Fruit fly (Drosophila melanogaster) whole organism, embryonic: ENCODE measurements around the gene Ass.

Source experiments
- ATbp ChIP-seq: fragments of 200-800 bp; sonication (Bioruptor generic); optimal IDR thresholded peaks from 2 replicates; lab custom pipeline; 2017; ENCODE audit warnings: missing biosample characterization, mild to moderate bottlenecking, missing genetic modification characterization, missing genetic modification reagents
- Atf3 ChIP-seq: fragments of 200-800 bp; sonication (Bioruptor generic); optimal IDR thresholded peaks from 3 replicates; lab custom pipeline; 2016; ENCODE audit warnings: missing biosample characterization, missing genetic modification characterization
- Atf6 ChIP-seq: fragments of 200-800 bp; sonication (Bioruptor generic); IDR thresholded peaks from 2 replicates; pipeline ENCODE4 v1.3.6; 2022; ENCODE audit warnings: missing biosample characterization, missing genetic modification characterization
- BEAF-32 ChIP-seq: fragments of 200-800 bp; sonication (Bioruptor generic); optimal IDR thresholded peaks from 3 replicates; lab custom pipeline; 2017; ENCODE audit warnings: missing biosample characterization, missing genetic modification characterization, mild to moderate bottlenecking, moderate library complexity, missing genetic modification reagents
- C15 ChIP-seq: fragments of 200-800 bp; sonication (Bioruptor generic); IDR thresholded peaks from 3 replicates; pipeline ENCODE4 v1.3.6; 2022; ENCODE audit warnings: missing biosample characterization, missing genetic modification characterization
- CG11696 ChIP-seq: fragments of 200-800 bp; sonication (Bioruptor generic); IDR thresholded peaks from 2 replicates; pipeline ENCODE4 v1.3.6; 2022; ENCODE audit warnings: missing biosample characterization, missing genetic modification characterization
- CG12659 ChIP-seq: fragments of 200-800 bp; sonication (Bioruptor generic); optimal IDR thresholded peaks from 3 replicates; lab custom pipeline; 2017; ENCODE audit warnings: mild to moderate bottlenecking, missing biosample characterization, missing genetic modification reagents, missing genetic modification characterization
- CG12744 ChIP-seq: fragments of 200-800 bp; sonication (Bioruptor generic); optimal IDR thresholded peaks from 2 replicates; lab custom pipeline; 2016; ENCODE audit warnings: missing biosample characterization, missing genetic modification characterization
- CG12942 ChIP-seq: fragments of 200-800 bp; sonication (Bioruptor generic); optimal IDR thresholded peaks from 3 replicates; lab custom pipeline; 2016; ENCODE audit warnings: missing biosample characterization, missing genetic modification characterization
- CG13424 ChIP-seq: fragments of 200-800 bp; sonication (Bioruptor generic); optimal IDR thresholded peaks from 2 replicates; lab custom pipeline; 2019; ENCODE audit warnings: missing biosample characterization, mild to moderate bottlenecking, missing genetic modification characterization, moderate library complexity
- CG14965 ChIP-seq: fragments of 200-800 bp; sonication (Bioruptor generic); optimal IDR thresholded peaks from 2 replicates; lab custom pipeline; 2016; ENCODE audit warnings: missing biosample characterization, missing genetic modification characterization, borderline replicate concordance
- CG16815 ChIP-seq: fragments of 200-800 bp; sonication (Bioruptor generic); optimal IDR thresholded peaks from 3 replicates; lab custom pipeline; 2017; ENCODE audit warnings: missing biosample characterization, mild to moderate bottlenecking, missing genetic modification characterization
- CG17568 ChIP-seq: fragments of 200-800 bp; sonication (Bioruptor generic); optimal IDR thresholded peaks from 2 replicates; lab custom pipeline; 2018; ENCODE audit warnings: missing biosample characterization, mild to moderate bottlenecking, missing genetic modification characterization, moderate library complexity
- CG17829 ChIP-seq: fragments of 200-800 bp; optimal IDR thresholded peaks from 2 replicates; lab custom pipeline; 2019; ENCODE audit warnings: missing biosample characterization, mild to moderate bottlenecking, missing genetic modification characterization, moderate library complexity
- CG17912 ChIP-seq: fragments of 200-800 bp; sonication (Bioruptor generic); optimal IDR thresholded peaks from 2 replicates; lab custom pipeline; 2018; ENCODE audit warnings: missing biosample characterization, mild to moderate bottlenecking, missing genetic modification characterization
- CG18011 ChIP-seq: fragments of 200-800 bp; sonication (Bioruptor generic); optimal IDR thresholded peaks from 2 replicates; lab custom pipeline; 2017; ENCODE audit warnings: missing biosample characterization, missing genetic modification characterization, mild to moderate bottlenecking, moderate library complexity, missing genotype
- CG2129 ChIP-seq: fragments of 200-800 bp; sonication (Bioruptor generic); IDR thresholded peaks from 2 replicates; pipeline ENCODE4 v1.3.6; 2022; ENCODE audit warnings: missing biosample characterization, missing genetic modification characterization; ENCODE audit not compliant: partially characterized antibody
- CG2199 ChIP-seq: fragments of 200-800 bp; sonication (Bioruptor generic); IDR thresholded peaks from 3 replicates; pipeline ENCODE4 v1.3.6; 2022; ENCODE audit warnings: missing biosample characterization, missing genetic modification characterization
- CG34422 ChIP-seq: fragments of 200-800 bp; sonication (Bioruptor generic); IDR thresholded peaks from 3 replicates; pipeline ENCODE4 v1.3.6; 2022; ENCODE audit warnings: missing biosample characterization, missing genetic modification characterization
- CG4328 ChIP-seq: fragments of 200-800 bp; sonication (Bioruptor generic); optimal IDR thresholded peaks from 3 replicates; lab custom pipeline; 2017; ENCODE audit warnings: missing biosample characterization, missing genetic modification reagents, missing genetic modification characterization
- CG4424 ChIP-seq: fragments of 200-800 bp; sonication (Bioruptor generic); optimal IDR thresholded peaks from 3 replicates; lab custom pipeline; 2016; ENCODE audit warnings: missing biosample characterization, missing genetic modification characterization
- CG4707 ChIP-seq: fragments of 200-800 bp; sonication (Bioruptor generic); optimal IDR thresholded peaks from 2 replicates; lab custom pipeline; 2018; ENCODE audit warnings: missing biosample characterization, mild to moderate bottlenecking, missing genetic modification characterization, moderate library complexity
- CG4730 ChIP-seq: fragments of 200-800 bp; sonication (Bioruptor generic); IDR thresholded peaks from 2 replicates; pipeline ENCODE4 v1.3.6; 2022; ENCODE audit warnings: missing biosample characterization, missing genetic modification characterization
- CG5180 ChIP-seq: fragments of 200-800 bp; sonication (Bioruptor generic); optimal IDR thresholded peaks from 3 replicates; lab custom pipeline; 2017; ENCODE audit warnings: missing biosample characterization, missing genetic modification characterization, mild to moderate bottlenecking, moderate library complexity, missing genetic modification reagents
- CG6254 ChIP-seq: fragments of 200-800 bp; sonication (Bioruptor generic); optimal IDR thresholded peaks from 3 replicates; lab custom pipeline; 2017; ENCODE audit warnings: mild to moderate bottlenecking, missing biosample characterization, missing genetic modification reagents, missing genetic modification characterization
- CG7839 ChIP-seq: fragments of 200-800 bp; sonication (Bioruptor generic); optimal IDR thresholded peaks from 3 replicates; lab custom pipeline; 2018; ENCODE audit warnings: missing biosample characterization, mild to moderate bottlenecking, missing genetic modification characterization, moderate library complexity
- CG8281 ChIP-seq: fragments of 200-800 bp; sonication (Bioruptor generic); optimal IDR thresholded peaks from 2 replicates; lab custom pipeline; 2018; ENCODE audit warnings: missing biosample characterization, mild to moderate bottlenecking, missing genetic modification characterization, moderate library complexity
- CG8388 ChIP-seq: fragments of 200-800 bp; sonication (Bioruptor generic); optimal IDR thresholded peaks from 2 replicates; lab custom pipeline; 2019; ENCODE audit warnings: missing biosample characterization, mild to moderate bottlenecking, missing genetic modification characterization, moderate library complexity
- CG8478 ChIP-seq: fragments of >200 bp; optimal IDR thresholded peaks from 2 replicates; lab custom pipeline; 2018
- CG9215 ChIP-seq: fragments of 200-800 bp; sonication (Bioruptor generic); IDR thresholded peaks from 2 replicates; pipeline ENCODE4 v1.3.6; 2022; ENCODE audit warnings: missing biosample characterization, missing genetic modification characterization
- D19B ChIP-seq: fragments of 200-800 bp; sonication (Bioruptor generic); optimal IDR thresholded peaks from 2 replicates; lab custom pipeline; 2017; ENCODE audit warnings: missing biosample characterization, mild to moderate bottlenecking, missing genetic modification characterization
- Ets65A ChIP-seq: fragments of 200-800 bp; sonication (Bioruptor generic); peaks from one replicate; lab custom pipeline; 2016; ENCODE audit warnings: missing biosample characterization, missing genetic modification characterization
- GATAe ChIP-seq: fragments of 200-800 bp; sonication (Bioruptor generic); conservative IDR thresholded peaks from 2 replicates; pipeline ENCODE4 v1.3.6; 2022; ENCODE audit warnings: missing biosample characterization, missing genetic modification characterization
- HLHmδ ChIP-seq: fragments of 200-800 bp; sonication (Bioruptor generic); optimal IDR thresholded peaks from 2 replicates; lab custom pipeline; 2018; ENCODE audit warnings: missing biosample characterization, mild to moderate bottlenecking, missing genetic modification characterization, moderate library complexity
- Hr39 ChIP-seq: fragments of >200 bp; optimal IDR thresholded peaks from 2 replicates; lab custom pipeline; 2017
- Lim3 ChIP-seq: fragments of 200-800 bp; sonication (Bioruptor generic); IDR thresholded peaks from 2 replicates; pipeline ENCODE4 v1.3.6; 2022; ENCODE audit warnings: missing biosample characterization, missing genetic modification characterization
- MESR4 ChIP-seq: fragments of 200-800 bp; sonication (Bioruptor generic); optimal IDR thresholded peaks from 2 replicates; lab custom pipeline; 2018; ENCODE audit warnings: missing biosample characterization, mild to moderate bottlenecking, missing genetic modification characterization, moderate library complexity
- Rfx ChIP-seq: fragments of 200-800 bp; sonication (Bioruptor generic); IDR thresholded peaks from 2 replicates; pipeline ENCODE4 v1.3.6; 2022; ENCODE audit warnings: missing biosample characterization, missing genetic modification characterization
- ash1 ChIP-seq: fragments of 200-800 bp; sonication (Bioruptor generic); optimal IDR thresholded peaks from 2 replicates; lab custom pipeline; 2018; ENCODE audit warnings: missing biosample characterization, mild to moderate bottlenecking, missing genetic modification characterization
- corto ChIP-seq: fragments of 200-800 bp; sonication (Bioruptor generic); optimal IDR thresholded peaks from 2 replicates; lab custom pipeline; 2016; ENCODE audit warnings: missing biosample characterization, mild to moderate bottlenecking, missing genetic modification characterization, moderate library complexity
- danr ChIP-seq: fragments of 200-800 bp; sonication (Bioruptor generic); IDR thresholded peaks from 2 replicates; pipeline ENCODE4 v1.3.6; 2022; ENCODE audit warnings: missing biosample characterization, missing genetic modification characterization
- dmrt99B ChIP-seq: fragments of 200-800 bp; sonication (Bioruptor generic); optimal IDR thresholded peaks from 2 replicates; lab custom pipeline; 2018; ENCODE audit warnings: missing biosample characterization, mild to moderate bottlenecking, missing genetic modification characterization, moderate library complexity
- fd64A ChIP-seq: fragments of 200-800 bp; sonication (Bioruptor generic); optimal IDR thresholded peaks from 3 replicates; lab custom pipeline; 2018; ENCODE audit warnings: missing biosample characterization, mild to moderate bottlenecking, missing genetic modification characterization
- gro ChIP-seq: fragments of 200-800 bp; sonication (Bioruptor generic); optimal IDR thresholded peaks from 2 replicates; lab custom pipeline; 2016; ENCODE audit warnings: missing biosample characterization, missing genetic modification characterization
- jumu ChIP-seq: fragments of 200-800 bp; sonication (Bioruptor generic); optimal IDR thresholded peaks from 3 replicates; lab custom pipeline; 2016; ENCODE audit warnings: missing biosample characterization, missing genetic modification characterization
- lmd ChIP-seq: fragments of 200-800 bp; sonication (Bioruptor generic); IDR thresholded peaks from 2 replicates; pipeline ENCODE4 v1.3.6; 2022; ENCODE audit warnings: missing biosample characterization, missing genetic modification characterization
- pb ChIP-seq: fragments of 200-800 bp; sonication (Bioruptor generic); optimal IDR thresholded peaks from 3 replicates; lab custom pipeline; 2016; ENCODE audit warnings: missing biosample characterization, missing genetic modification characterization
- ranshi ChIP-seq: fragments of 200-800 bp; sonication (Bioruptor generic); IDR thresholded peaks from 2 replicates; pipeline ENCODE4 v1.3.6; 2022; ENCODE audit warnings: missing biosample characterization, missing genetic modification characterization
- sna ChIP-seq: fragments of 200-800 bp; sonication (Bioruptor generic); IDR thresholded peaks from 2 replicates; pipeline ENCODE4 v1.3.6; 2022; ENCODE audit warnings: missing biosample characterization, missing genetic modification characterization; ENCODE audit not compliant: partially characterized antibody
- so ChIP-seq: fragments of 200-800 bp; sonication (Bioruptor generic); IDR thresholded peaks from 3 replicates; pipeline ENCODE4 v1.3.6; 2022; ENCODE audit warnings: missing biosample characterization, missing genetic modification characterization
- sr ChIP-seq: fragments of 200-800 bp; sonication (Bioruptor generic); IDR thresholded peaks from 3 replicates; pipeline ENCODE4 v1.3.6; 2022; ENCODE audit warnings: missing biosample characterization, missing genetic modification characterization
- ttk ChIP-seq: fragments of 200-800 bp; sonication (Bioruptor generic); IDR thresholded peaks from 2 replicates; pipeline ENCODE4 v2.1.2; 2022; ENCODE audit warnings: missing biosample characterization, missing genetic modification characterization
- usp ChIP-seq: fragments of >200 bp; optimal IDR thresholded peaks from 2 replicates; lab custom pipeline; 2017; ENCODE audit warnings: missing biosample characterization, missing genetic modification characterization

Gene Ass

DNA sequence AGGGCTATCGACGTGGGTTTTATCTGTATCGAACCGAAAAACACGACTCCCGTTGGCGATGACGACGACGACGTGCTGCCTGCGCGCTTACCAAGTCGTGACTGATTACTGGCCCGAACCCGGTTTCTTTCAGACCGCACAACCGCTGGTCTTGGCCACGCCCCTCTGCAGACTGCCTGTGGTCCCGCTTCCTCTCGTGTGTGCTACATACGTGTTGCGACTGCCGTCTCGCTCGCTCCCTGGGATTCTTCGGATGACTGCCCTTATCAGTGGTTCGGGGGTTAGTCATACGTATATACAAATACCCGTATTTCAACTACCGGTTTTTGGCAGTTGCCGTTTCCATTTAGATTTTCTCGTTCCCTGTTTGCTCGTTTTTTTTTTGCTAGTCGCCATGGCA is 34.2 kb upstream of the Ass start, which contains the start of gene lab (continued):
- TF ChIP-seq CG11696 (GFP tag; lab: Robert Waterston, UW) (no peak), CG34422 (GFP tag; lab: Robert Waterston, UW) (peak; percentile 32; the same call in 1 of the 3 replicates), BEAF-32 (no peak), gro (GFP tag; lab: Kevin White, UChicago) (no peak), CG4730 (GFP tag; lab: Robert Waterston, UW) (no peak), CG8478 (lab: Kevin White, UChicago) (peak; percentile 89), lmd (GFP tag; lab: Robert Waterston, UW) (no peak), CG12659 (no peak), CG2129 (no peak), Atf3 (GFP tag; lab: Kevin White, UChicago) (no peak), CG14965 (GFP tag; lab: Kevin White, UChicago) (no peak), sna (no peak), CG12942 (GFP tag; lab: Kevin White, UChicago) (no peak), so (GFP tag; lab: Robert Waterston, UW) (no peak), fd64A (GFP tag; lab: Kevin White, UChicago) (no peak), C15 (no peak), CG4424 (GFP tag; lab: Kevin White, UChicago) (no peak), CG8281 (tag; lab: Kevin White, UChicago) (no peak), ash1 (no peak), CG9215 (no peak), GATAe (GFP tag; lab: Robert Waterston, UW) (peak; percentile 71), Hr39 (lab: Kevin White, UChicago) (no peak), CG17912 (GFP tag; lab: Kevin White, UChicago) (no peak), corto (GFP tag; lab: Kevin White, UChicago) (no peak), HLHmδ (GFP tag; lab: Kevin White, UChicago) (peak; percentile 61), CG12744 (no peak), CG5180 (GFP tag; lab: Kevin White, UChicago) (peak; percentile 85), dmrt99B (no peak), ATbp (GFP tag; lab: Kevin White, UChicago) (no peak), Atf6 (GFP tag; lab: Robert Waterston, UW) (no peak), Ets65A (no peak), jumu (GFP tag; lab: Kevin White, UChicago) (no peak), CG18011 (no peak), CG13424 (tag; lab: Kevin White, UChicago) (no peak), MESR4 (no peak), CG4328 (GFP tag; lab: Kevin White, UChicago) (no peak), ttk (no peak), D19B (GFP tag; lab: Kevin White, UChicago) (no peak), CG2199 (peak; percentile 78; the same call in 2 of the 3 replicates), Lim3 (GFP tag; lab: Robert Waterston, UW) (no peak), CG4707 (no peak), CG17829 (tag; lab: Kevin White, UChicago) (peak; percentile 10), ranshi (GFP tag; lab: Robert Waterston, UW) (no peak), pb (GFP tag; lab: Kevin White, UChicago) (peak; percentile 10), danr (GFP tag; lab: Robert Waterston, UW) (no peak), sr (GFP tag; lab: Robert Waterston, UW) (no peak), CG7839 (no peak), CG17568 (GFP tag; lab: Kevin White, UChicago) (no peak), usp (GFP tag; lab: Kevin White, UChicago) (no peak), Rfx (GFP tag; lab: Robert Waterston, UW) (no peak), CG6254 (GFP tag; lab: Kevin White, UChicago) (no peak), CG16815 (no peak), CG8388 (GFP tag; lab: Kevin White, UChicago) (no peak)
